Worm (Caenorhabditis elegans) whole organism, mixed stage, embryonic: Measurements from ENCODE around the gene C25E10.12.

ENCODE experiments used
- nhr-76 ChIP-seq: sonication (generic microtip); optimal IDR thresholded peaks from 2 replicates; lab custom pipeline; 2017; ENCODE audit warnings: missing biosample characterization, missing genetic modification characterization
- sem-2 ChIP-seq: fragments of 200-800 bp; sonication (Bioruptor generic); optimal IDR thresholded peaks from 2 replicates; lab custom pipeline; 2018; ENCODE audit warnings: mild to moderate bottlenecking, missing genetic modification characterization, missing compliant biosample characterization
- ztf-11 ChIP-seq: fragments of 150-350 bp; optimal IDR thresholded peaks from 2 replicates; lab custom pipeline; 2014; ENCODE audit warnings: missing biosample characterization, missing genetic modification characterization

ce11 chrV:9053969-9054368 lies 8.3 kb downstream of the C25E10.12 start, which contains the start of gene C25E10.8:
- TF ChIP-seq ztf-11 (no peak), nhr-76 (tag; lab: Kevin White, UChicago) (no peak), sem-2 (GFP tag; lab: Kevin White, UChicago) (no peak)
